Worm (Caenorhabditis elegans) whole organism, late embryonic: ENCODE data around the gene F35F10.14.

Experiments used
- C38D4.7 ChIP-seq: fragments of 200-800 bp; sonication (Bioruptor generic); optimal IDR thresholded peaks from 2 replicates; lab custom pipeline; 2018; ENCODE audit warnings: mild to moderate bottlenecking, missing genetic modification characterization, moderate library complexity, missing compliant biosample characterization
- K02D7.2 ChIP-seq: sonication (generic microtip); optimal IDR thresholded peaks from 2 replicates; lab custom pipeline; 2017; ENCODE audit warnings: mild to moderate bottlenecking, missing genetic modification characterization, missing compliant biosample characterization
- K09A11.1 ChIP-seq: sonication (generic microtip); optimal IDR thresholded peaks from 2 replicates; lab custom pipeline; 2017; ENCODE audit warnings: antibody characterized with exemption, mild to moderate bottlenecking, missing genetic modification characterization, missing compliant biosample characterization; ENCODE audit not compliant: insufficient read depth
- ceh-14 ChIP-seq: sonication (generic microtip); optimal IDR thresholded peaks from 2 replicates; lab custom pipeline; 2016; ENCODE audit warnings: missing genotype, missing genetic modification characterization, missing compliant biosample characterization
- ceh-19 ChIP-seq: fragments of 200-800 bp; sonication (Bioruptor generic); optimal IDR thresholded peaks from 2 replicates; lab custom pipeline; 2018; ENCODE audit warnings: mild to moderate bottlenecking, missing genetic modification characterization, missing compliant biosample characterization
- ceh-22 ChIP-seq: sonication (generic microtip); optimal IDR thresholded peaks from 2 replicates; lab custom pipeline; 2017; ENCODE audit warnings: missing biosample characterization, missing genetic modification characterization
- ceh-24 ChIP-seq: sonication (generic microtip); optimal IDR thresholded peaks from 2 replicates; lab custom pipeline; 2016; ENCODE audit warnings: mild to moderate bottlenecking, missing genetic modification characterization, missing compliant biosample characterization
- ceh-30 ChIP-seq: fragments of 150-350 bp; optimal IDR thresholded peaks from 2 replicates; lab custom pipeline; 2014; ENCODE audit warnings: missing biosample characterization, missing genetic modification characterization
- ceh-31 ChIP-seq: sonication (generic microtip); optimal IDR thresholded peaks from 2 replicates; lab custom pipeline; 2016; ENCODE audit warnings: missing genetic modification characterization, missing compliant biosample characterization
- ceh-34 ChIP-seq: sonication (generic microtip); optimal IDR thresholded peaks from 2 replicates; lab custom pipeline; 2016; ENCODE audit warnings: mild to moderate bottlenecking, missing genetic modification characterization, missing compliant biosample characterization
- ceh-45 ChIP-seq: fragments of 200-800 bp; sonication (Bioruptor generic); IDR thresholded peaks from 2 replicates; pipeline ENCODE4 v1.3.6; 2022; ENCODE audit warnings: missing genetic modification reagents, missing genetic modification characterization, missing compliant biosample characterization
- ceh-6 ChIP-seq: fragments of 200-800 bp; sonication (Bioruptor generic); optimal IDR thresholded peaks from 2 replicates; lab custom pipeline; 2018; ENCODE audit warnings: mild to moderate bottlenecking, missing genetic modification characterization, missing compliant biosample characterization
- dve-1 ChIP-seq: sonication (generic microtip); optimal IDR thresholded peaks from 2 replicates; lab custom pipeline; 2017; ENCODE audit warnings: antibody characterized with exemption, mild to moderate bottlenecking, missing genetic modification characterization, missing compliant biosample characterization
- elt-2 ChIP-seq: sonication (generic microtip); optimal IDR thresholded peaks from 2 replicates; lab custom pipeline; 2016; ENCODE audit warnings: missing genetic modification reagents, missing genetic modification characterization, missing compliant biosample characterization
- ets-4 ChIP-seq: sonication (generic microtip); optimal IDR thresholded peaks from 2 replicates; lab custom pipeline; 2016; ENCODE audit warnings: missing genetic modification characterization, missing compliant biosample characterization
- fkh-10 ChIP-seq: fragments of 150-350 bp; optimal IDR thresholded peaks from 2 replicates; lab custom pipeline; 2014; ENCODE audit warnings: missing biosample characterization, missing genetic modification reagents, missing genetic modification characterization
- fkh-6 ChIP-seq: sonication (generic microtip); optimal IDR thresholded peaks from 2 replicates; lab custom pipeline; 2016; ENCODE audit warnings: missing genetic modification characterization, missing compliant biosample characterization
- hlh-6 ChIP-seq: sonication (generic microtip); optimal IDR thresholded peaks from 2 replicates; lab custom pipeline; 2016; ENCODE audit warnings: missing genotype, missing genetic modification characterization, missing compliant biosample characterization
- lim-6 ChIP-seq: sonication (generic microtip); optimal IDR thresholded peaks from 2 replicates; lab custom pipeline; 2016; ENCODE audit warnings: missing genetic modification characterization, missing compliant biosample characterization
- mec-3 ChIP-seq: sonication (generic microtip); optimal IDR thresholded peaks from 2 replicates; lab custom pipeline; 2016; ENCODE audit warnings: borderline replicate concordance, missing genetic modification characterization, missing compliant biosample characterization
- nhr-11 ChIP-seq: fragments of 150-350 bp; optimal IDR thresholded peaks from 2 replicates; lab custom pipeline; 2014; ENCODE audit warnings: missing biosample characterization, missing genetic modification characterization
- nhr-232 ChIP-seq: sonication (generic microtip); optimal IDR thresholded peaks from 2 replicates; lab custom pipeline; 2016; ENCODE audit warnings: missing genetic modification characterization, missing compliant biosample characterization
- npax-4 ChIP-seq: sonication (generic microtip); optimal IDR thresholded peaks from 2 replicates; lab custom pipeline; 2016; ENCODE audit warnings: missing genetic modification characterization, missing compliant biosample characterization
- pag-3 ChIP-seq: sonication (generic microtip); optimal IDR thresholded peaks from 2 replicates; lab custom pipeline; 2016; ENCODE audit warnings: missing compliant biosample characterization, missing genetic modification characterization, borderline replicate concordance
- pax-1 ChIP-seq: fragments of 150-350 bp; optimal IDR thresholded peaks from 2 replicates; lab custom pipeline; 2014; ENCODE audit warnings: missing biosample characterization, missing genetic modification characterization
- pha-2 ChIP-seq: sonication (generic microtip); optimal IDR thresholded peaks from 2 replicates; lab custom pipeline; 2017; ENCODE audit warnings: mild to moderate bottlenecking, missing genetic modification characterization, missing compliant biosample characterization
- pha-4 ChIP-seq: fragments of 150-350 bp; optimal IDR thresholded peaks from 2 replicates; lab custom pipeline; 2018; ENCODE audit warnings: missing biosample characterization, missing genetic modification reagents, missing genetic modification characterization
- ref-2 ChIP-seq: sonication (generic microtip); optimal IDR thresholded peaks from 2 replicates; lab custom pipeline; 2016; ENCODE audit warnings: missing genetic modification characterization, missing compliant biosample characterization
- sdc-2 ChIP-seq: sonication (generic microtip); optimal IDR thresholded peaks from 2 replicates; lab custom pipeline; 2016; ENCODE audit warnings: missing genotype, missing genetic modification characterization, missing compliant biosample characterization
- sox-2 ChIP-seq: fragments of 200-800 bp; sonication (Bioruptor generic); IDR thresholded peaks from 2 replicates; pipeline ENCODE4 v1.3.6; 2022; ENCODE audit warnings: missing genetic modification reagents, missing genetic modification characterization, missing compliant biosample characterization
- sox-4 ChIP-seq: sonication (generic microtip); optimal IDR thresholded peaks from 2 replicates; lab custom pipeline; 2017; ENCODE audit warnings: mild to moderate bottlenecking, missing genetic modification characterization, inconsistent platforms, missing compliant biosample characterization
- syd-9 ChIP-seq: sonication (generic microtip); optimal IDR thresholded peaks from 2 replicates; lab custom pipeline; 2016; ENCODE audit warnings: mild to moderate bottlenecking, missing genetic modification characterization, moderate library complexity, missing compliant biosample characterization
- unc-55 ChIP-seq: sonication (generic microtip); optimal IDR thresholded peaks from 2 replicates; lab custom pipeline; 2017; ENCODE audit warnings: missing biosample characterization, missing genetic modification reagents, missing genetic modification characterization
- unc-86 ChIP-seq: sonication (generic microtip); optimal IDR thresholded peaks from 2 replicates; lab custom pipeline; 2016; ENCODE audit warnings: missing genetic modification characterization, missing compliant biosample characterization

Gene F35F10.14

ce11 chrV:3324178-3324577 lies 4.3 kb upstream of the F35F10.14 start, which contains the start of gene C17B7.8:
Gene C17B7.8 (minus strand): TSS chrV:3324278.
- no peak for TF ChIP-seq ceh-45 (GFP tag; lab: Robert Waterston, UW)
- no peak for TF ChIP-seq sox-4 (tag; lab: Kevin White, UChicago)
- no peak for TF ChIP-seq ceh-6 (GFP tag; lab: Kevin White, UChicago)
- no peak for TF ChIP-seq ceh-30 (tag; lab: Kevin White, UChicago)
- no peak for TF ChIP-seq K02D7.2 (tag; lab: Kevin White, UChicago)
- no peak for TF ChIP-seq dve-1

- TF ChIP-seq pha-2 (tag; lab: Kevin White, UChicago), result no peak
- no peak for TF ChIP-seq sox-2
- TF ChIP-seq mec-3 (tag; lab: Kevin White, UChicago), result no peak
- no peak for TF ChIP-seq sdc-2
- TF ChIP-seq ref-2 (tag; lab: Kevin White, UChicago), result no peak
- TF ChIP-seq ceh-34 (tag; lab: Kevin White, UChicago), result no peak
- TF ChIP-seq unc-55 (GFP tag; lab: Kevin White, UChicago), result no peak
Measured at ce11 chrV:3320432-3320831, 527 bp upstream of the F35F10.14 start, which contains the start of gene C17B7.14. Gene C17B7.14 (minus strand): TSS chrV:3320532.

- TF ChIP-seq mec-3 (tag; lab: Kevin White, UChicago), result no peak
- TF ChIP-seq fkh-10, result no peak
- no peak for TF ChIP-seq pag-3 (tag; lab: Kevin White, UChicago)
- no peak for TF ChIP-seq K09A11.1 (tag; lab: Kevin White, UChicago)
- TF ChIP-seq ceh-31 (tag; lab: Kevin White, UChicago), result no peak
- TF ChIP-seq elt-2 (tag; lab: Kevin White, UChicago), result no peak
- TF ChIP-seq K02D7.2 (tag; lab: Kevin White, UChicago), result no peak
- TF ChIP-seq C38D4.7 (GFP tag; lab: Kevin White, UChicago), result no peak
- no peak for TF ChIP-seq ref-2 (tag; lab: Kevin White, UChicago)
- TF ChIP-seq pha-4 (tag; lab: Kevin White, UChicago), result no peak
- TF ChIP-seq ceh-14 (tag; lab: Kevin White, UChicago), result no peak
- TF ChIP-seq pax-1 (tag; lab: Kevin White, UChicago), result no peak
- TF ChIP-seq nhr-11 (tag; lab: Kevin White, UChicago), result no peak
- no peak for TF ChIP-seq ceh-22 (tag; lab: Kevin White, UChicago)
- no peak for TF ChIP-seq ceh-19 (GFP tag; lab: Kevin White, UChicago)
- TF ChIP-seq ceh-30 (tag; lab: Kevin White, UChicago), result no peak
- TF ChIP-seq hlh-6 (tag; lab: Kevin White, UChicago), result no peak
- TF ChIP-seq unc-55 (GFP tag; lab: Kevin White, UChicago), result no peak
- TF ChIP-seq ceh-6 (GFP tag; lab: Kevin White, UChicago), result no peak
- no peak for TF ChIP-seq unc-86 (tag; lab: Kevin White, UChicago)
Measured at ce11 chrV:3318975-3319374, 930 bp downstream of the F35F10.14 start, which contains the start of gene F35F10.13. Gene F35F10.13 (minus strand): TSS chrV:3319075.

ce11 chrV:3316108-3316507 lies 3.8 kb downstream of the F35F10.14 start, which contains the start of gene F35F10.1:
Gene F35F10.1 (plus strand): TSS chrV:3316307.
- TF ChIP-seq sox-4 (tag; lab: Kevin White, UChicago), result no peak
- TF ChIP-seq npax-4 (tag; lab: Kevin White, UChicago), result no peak
- no peak for TF ChIP-seq dve-1
- TF ChIP-seq nhr-232, result no peak
- no peak for TF ChIP-seq ceh-24 (tag; lab: Kevin White, UChicago)
- TF ChIP-seq lim-6 (tag; lab: Kevin White, UChicago), result no peak
- no peak for TF ChIP-seq K02D7.2 (tag; lab: Kevin White, UChicago)
- TF ChIP-seq fkh-6 (tag; lab: Kevin White, UChicago), result no peak
- no peak for TF ChIP-seq ceh-34 (tag; lab: Kevin White, UChicago)
- no peak for TF ChIP-seq unc-55 (GFP tag; lab: Kevin White, UChicago)
- TF ChIP-seq C38D4.7 (GFP tag; lab: Kevin White, UChicago), result no peak
- TF ChIP-seq sdc-2, result no peak
- TF ChIP-seq ets-4, result no peak
- no peak for TF ChIP-seq ceh-45 (GFP tag; lab: Robert Waterston, UW)
- TF ChIP-seq syd-9, result no peak
